Worm (Caenorhabditis elegans): ENCODE measurements around the gene hyls-1.

DNA sequence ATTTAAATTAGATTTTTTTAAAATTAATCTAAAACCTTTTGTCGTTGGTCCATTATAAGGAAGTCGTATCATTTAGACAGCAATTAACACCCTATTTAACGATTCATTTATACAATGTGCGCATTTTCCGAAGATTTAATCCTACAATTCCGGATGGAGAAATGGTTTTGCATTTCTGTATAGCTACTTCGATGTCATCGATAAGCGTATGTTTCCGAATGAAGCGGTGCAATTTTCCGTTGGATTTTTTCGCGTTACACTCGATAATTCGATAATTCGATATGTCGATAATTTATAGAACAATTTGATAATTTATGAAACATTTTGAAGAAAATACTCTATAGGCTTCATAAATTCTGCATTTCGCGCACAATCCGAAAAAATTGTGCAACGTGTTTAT lies 37.8 kb downstream of the hyls-1 start, which contains the start of gene C13A2.10:
- TF ChIP-seq nhr-6 (tag; optimal IDR thresholded peaks at IDR 0.05) = no peak
- no peak for TF ChIP-seq ZK546.5 (tag; optimal IDR thresholded peaks at IDR 0.05)
- TF ChIP-seq lin-13 (GFP tag; optimal IDR thresholded peaks at IDR 0.05) = no peak
- no peak for TF ChIP-seq nhr-23 (tag; optimal IDR thresholded peaks at IDR 0.05)
- TF ChIP-seq skn-1 (tag; optimal IDR thresholded peaks at IDR 0.05) = no peak
- TF ChIP-seq ceh-82 (tag; optimal IDR thresholded peaks at IDR 0.05) = no peak
- no peak for TF ChIP-seq elt-3 (tag; optimal IDR thresholded peaks at IDR 0.05)
- TF ChIP-seq aly-2 (tag; optimal IDR thresholded peaks at IDR 0.05) = no peak
- TF ChIP-seq elt-1 (tag; optimal IDR thresholded peaks at IDR 0.05) = no peak
- TF ChIP-seq nhr-21 (tag; optimal IDR thresholded peaks at IDR 0.05) = no peak
- no peak for TF ChIP-seq alr-1 (tag; optimal IDR thresholded peaks at IDR 0.05)
